Fruit fly (Drosophila melanogaster) Kc167 (cell line): ENCODE measurements around the gene CSN1a.

Experiments used
- Myc ChIP-seq: fragments of >200 bp; optimal IDR thresholded peaks from 2 replicates; lab custom pipeline; 2017; ENCODE audit warnings: missing external identifiers
- Sin3A ChIP-seq: fragments of >200 bp; optimal IDR thresholded peaks from 2 replicates; lab custom pipeline; 2018; ENCODE audit warnings: missing external identifiers
- h ChIP-seq: fragments of >200 bp; optimal IDR thresholded peaks from 3 replicates; lab custom pipeline; 2018; ENCODE audit warnings: missing external identifiers
- insv ChIP-seq: fragments of >200 bp; optimal IDR thresholded peaks from 3 replicates; lab custom pipeline; 2018; ENCODE audit warnings: missing external identifiers
- psq ChIP-seq: fragments of >200 bp; optimal IDR thresholded peaks from 2 replicates; lab custom pipeline; 2017; ENCODE audit warnings: missing external identifiers
- ttk ChIP-seq: sonication (Bioruptor generic); optimal IDR thresholded peaks from 2 replicates; lab custom pipeline; 2017; ENCODE audit warnings: missing external identifiers

DNA sequence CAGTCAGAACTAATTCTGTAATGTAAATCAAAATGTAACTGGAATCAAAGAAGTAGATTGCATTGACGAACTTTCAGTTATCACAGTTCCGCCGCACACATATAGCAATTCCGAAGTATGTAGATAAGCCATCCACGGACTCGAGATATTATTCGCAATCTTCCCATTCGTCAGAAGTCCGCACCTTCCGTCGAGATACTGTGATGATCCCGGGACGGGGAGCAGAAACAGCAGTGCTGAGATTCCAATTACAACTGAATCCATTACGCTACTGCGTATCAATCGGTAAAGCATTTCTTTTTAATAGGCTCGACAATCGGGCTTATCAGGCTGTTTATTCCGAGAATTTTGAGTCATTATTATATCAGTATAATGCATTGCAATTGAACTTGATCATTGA is 12.1 kb downstream of the CSN1a start, which contains the start of gene CG4650:
- no peak for TF ChIP-seq ttk (lab: Kevin White, UChicago)
- no peak for TF ChIP-seq psq (lab: Kevin White, UChicago)
- TF ChIP-seq h (lab: Kevin White, UChicago): no peak
- TF ChIP-seq Sin3A (lab: Kevin White, UChicago): no peak
- TF ChIP-seq Myc (lab: Kevin White, UChicago): no peak
- TF ChIP-seq insv (lab: Kevin White, UChicago): no peak
